Worm (Caenorhabditis elegans) whole organism, late embryonic: Measurements from ENCODE around the gene ZK899.7.

Experiments
- C08G9.2 ChIP-seq: sonication (generic microtip); optimal IDR thresholded peaks from 2 replicates; lab custom pipeline; 2016; ENCODE audit warnings: mild to moderate bottlenecking, missing genetic modification characterization, moderate library complexity, missing compliant biosample characterization
- K02D7.2 ChIP-seq: sonication (generic microtip); optimal IDR thresholded peaks from 2 replicates; lab custom pipeline; 2017; ENCODE audit warnings: mild to moderate bottlenecking, missing genetic modification characterization, missing compliant biosample characterization
- K09A11.1 ChIP-seq: sonication (generic microtip); optimal IDR thresholded peaks from 2 replicates; lab custom pipeline; 2017; ENCODE audit warnings: antibody characterized with exemption, mild to moderate bottlenecking, missing genetic modification characterization, missing compliant biosample characterization; ENCODE audit not compliant: insufficient read depth
- Y22D7AL.16 ChIP-seq: sonication (generic microtip); optimal IDR thresholded peaks from 2 replicates; lab custom pipeline; 2016; ENCODE audit warnings: missing genetic modification characterization, missing compliant biosample characterization
- ahr-1 ChIP-seq: sonication (generic microtip); optimal IDR thresholded peaks from 2 replicates; lab custom pipeline; 2016; ENCODE audit warnings: missing genetic modification characterization, missing compliant biosample characterization
- ceh-14 ChIP-seq: sonication (generic microtip); optimal IDR thresholded peaks from 2 replicates; lab custom pipeline; 2016; ENCODE audit warnings: missing genotype, missing genetic modification characterization, missing compliant biosample characterization
- ceh-18 ChIP-seq: sonication (generic microtip); optimal IDR thresholded peaks from 2 replicates; lab custom pipeline; 2016; ENCODE audit warnings: missing genetic modification characterization, missing compliant biosample characterization
- ceh-19 ChIP-seq: fragments of 200-800 bp; sonication (Bioruptor generic); optimal IDR thresholded peaks from 2 replicates; lab custom pipeline; 2018; ENCODE audit warnings: mild to moderate bottlenecking, missing genetic modification characterization, missing compliant biosample characterization
- ceh-22 ChIP-seq: sonication (generic microtip); optimal IDR thresholded peaks from 2 replicates; lab custom pipeline; 2017; ENCODE audit warnings: missing biosample characterization, missing genetic modification characterization
- ceh-24 ChIP-seq: sonication (generic microtip); optimal IDR thresholded peaks from 2 replicates; lab custom pipeline; 2016; ENCODE audit warnings: mild to moderate bottlenecking, missing genetic modification characterization, missing compliant biosample characterization
- ceh-30 ChIP-seq: fragments of 150-350 bp; optimal IDR thresholded peaks from 2 replicates; lab custom pipeline; 2014; ENCODE audit warnings: missing biosample characterization, missing genetic modification characterization
- ceh-31 ChIP-seq: sonication (generic microtip); optimal IDR thresholded peaks from 2 replicates; lab custom pipeline; 2016; ENCODE audit warnings: missing genetic modification characterization, missing compliant biosample characterization
- ceh-34 ChIP-seq: sonication (generic microtip); optimal IDR thresholded peaks from 2 replicates; lab custom pipeline; 2016; ENCODE audit warnings: mild to moderate bottlenecking, missing genetic modification characterization, missing compliant biosample characterization
- ceh-45 ChIP-seq: fragments of 200-800 bp; sonication (Bioruptor generic); IDR thresholded peaks from 2 replicates; pipeline ENCODE4 v1.3.6; 2022; ENCODE audit warnings: missing genetic modification reagents, missing genetic modification characterization, missing compliant biosample characterization
- ceh-6 ChIP-seq: fragments of 200-800 bp; sonication (Bioruptor generic); optimal IDR thresholded peaks from 2 replicates; lab custom pipeline; 2018; ENCODE audit warnings: mild to moderate bottlenecking, missing genetic modification characterization, missing compliant biosample characterization
- ceh-9 ChIP-seq: sonication (generic microtip); optimal IDR thresholded peaks from 2 replicates; lab custom pipeline; 2016; ENCODE audit warnings: mild to moderate bottlenecking, missing genetic modification characterization, inconsistent platforms, missing compliant biosample characterization
- dmd-4 ChIP-seq: sonication (generic microtip); optimal IDR thresholded peaks from 2 replicates; lab custom pipeline; 2016; ENCODE audit warnings: borderline replicate concordance, missing genetic modification characterization, missing compliant biosample characterization
- elt-2 ChIP-seq: sonication (generic microtip); optimal IDR thresholded peaks from 2 replicates; lab custom pipeline; 2016; ENCODE audit warnings: missing genetic modification reagents, missing genetic modification characterization, missing compliant biosample characterization
- ets-4 ChIP-seq: sonication (generic microtip); optimal IDR thresholded peaks from 2 replicates; lab custom pipeline; 2016; ENCODE audit warnings: missing genetic modification characterization, missing compliant biosample characterization
- eyg-1 ChIP-seq: sonication (generic microtip); optimal IDR thresholded peaks from 2 replicates; lab custom pipeline; 2016; ENCODE audit warnings: missing genotype, missing genetic modification characterization, missing compliant biosample characterization
- fax-1 ChIP-seq: sonication (generic microtip); optimal IDR thresholded peaks from 2 replicates; lab custom pipeline; 2016; ENCODE audit warnings: missing genotype, missing genetic modification characterization, missing compliant biosample characterization
- hlh-13 ChIP-seq: fragments of 200-800 bp; sonication (Bioruptor generic); optimal IDR thresholded peaks from 2 replicates; lab custom pipeline; 2018; ENCODE audit warnings: mild to moderate bottlenecking, missing genetic modification characterization, missing compliant biosample characterization
- hlh-6 ChIP-seq: sonication (generic microtip); optimal IDR thresholded peaks from 2 replicates; lab custom pipeline; 2016; ENCODE audit warnings: missing genotype, missing genetic modification characterization, missing compliant biosample characterization
- hlh-8 ChIP-seq: sonication (generic microtip); optimal IDR thresholded peaks from 2 replicates; lab custom pipeline; 2016; ENCODE audit warnings: missing genotype, missing genetic modification characterization, missing compliant biosample characterization
- lim-6 ChIP-seq: sonication (generic microtip); optimal IDR thresholded peaks from 2 replicates; lab custom pipeline; 2016; ENCODE audit warnings: missing genetic modification characterization, missing compliant biosample characterization
- mec-3 ChIP-seq: sonication (generic microtip); optimal IDR thresholded peaks from 2 replicates; lab custom pipeline; 2016; ENCODE audit warnings: borderline replicate concordance, missing genetic modification characterization, missing compliant biosample characterization
- nfya-1 ChIP-seq: sonication (generic microtip); optimal IDR thresholded peaks from 2 replicates; lab custom pipeline; 2017; ENCODE audit warnings: missing genetic modification characterization, mild to moderate bottlenecking, missing compliant biosample characterization, antibody characterized with exemption, moderate library complexity
- nhr-11 ChIP-seq: fragments of 150-350 bp; optimal IDR thresholded peaks from 2 replicates; lab custom pipeline; 2014; ENCODE audit warnings: missing biosample characterization, missing genetic modification characterization
- nhr-232 ChIP-seq: sonication (generic microtip); optimal IDR thresholded peaks from 2 replicates; lab custom pipeline; 2016; ENCODE audit warnings: missing genetic modification characterization, missing compliant biosample characterization
- npax-4 ChIP-seq: sonication (generic microtip); optimal IDR thresholded peaks from 2 replicates; lab custom pipeline; 2016; ENCODE audit warnings: missing genetic modification characterization, missing compliant biosample characterization
- pax-1 ChIP-seq: fragments of 150-350 bp; optimal IDR thresholded peaks from 2 replicates; lab custom pipeline; 2014; ENCODE audit warnings: missing biosample characterization, missing genetic modification characterization
- pha-2 ChIP-seq: sonication (generic microtip); optimal IDR thresholded peaks from 2 replicates; lab custom pipeline; 2017; ENCODE audit warnings: mild to moderate bottlenecking, missing genetic modification characterization, missing compliant biosample characterization
- pha-4 ChIP-seq: fragments of 150-350 bp; optimal IDR thresholded peaks from 2 replicates; lab custom pipeline; 2018; ENCODE audit warnings: missing biosample characterization, missing genetic modification reagents, missing genetic modification characterization
- ref-2 ChIP-seq: sonication (generic microtip); optimal IDR thresholded peaks from 2 replicates; lab custom pipeline; 2016; ENCODE audit warnings: missing genetic modification characterization, missing compliant biosample characterization
- rnt-1 ChIP-seq: sonication (generic microtip); optimal IDR thresholded peaks from 2 replicates; lab custom pipeline; 2016; ENCODE audit warnings: missing genetic modification characterization, missing compliant biosample characterization
- sdc-2 ChIP-seq: sonication (generic microtip); optimal IDR thresholded peaks from 2 replicates; lab custom pipeline; 2016; ENCODE audit warnings: missing genotype, missing genetic modification characterization, missing compliant biosample characterization
- sox-2 ChIP-seq: fragments of 200-800 bp; sonication (Bioruptor generic); IDR thresholded peaks from 2 replicates; pipeline ENCODE4 v1.3.6; 2022; ENCODE audit warnings: missing genetic modification reagents, missing genetic modification characterization, missing compliant biosample characterization
- sox-4 ChIP-seq: sonication (generic microtip); optimal IDR thresholded peaks from 2 replicates; lab custom pipeline; 2017; ENCODE audit warnings: mild to moderate bottlenecking, missing genetic modification characterization, inconsistent platforms, missing compliant biosample characterization
- tbx-2 ChIP-seq: sonication (generic microtip); optimal IDR thresholded peaks from 2 replicates; lab custom pipeline; 2016; ENCODE audit warnings: missing genetic modification characterization, missing compliant biosample characterization
- tbx-7 ChIP-seq: sonication (generic microtip); optimal IDR thresholded peaks from 2 replicates; lab custom pipeline; 2016; ENCODE audit warnings: missing genotype, missing genetic modification characterization, missing compliant biosample characterization
- unc-42 ChIP-seq: sonication (generic microtip); optimal IDR thresholded peaks from 2 replicates; lab custom pipeline; 2016; ENCODE audit warnings: missing genotype, missing genetic modification characterization, missing compliant biosample characterization
- unc-55 ChIP-seq: sonication (generic microtip); optimal IDR thresholded peaks from 2 replicates; lab custom pipeline; 2017; ENCODE audit warnings: missing biosample characterization, missing genetic modification reagents, missing genetic modification characterization
- unc-86 ChIP-seq: sonication (generic microtip); optimal IDR thresholded peaks from 2 replicates; lab custom pipeline; 2016; ENCODE audit warnings: missing genetic modification characterization, missing compliant biosample characterization

The ZK899.7 gene

DNA sequence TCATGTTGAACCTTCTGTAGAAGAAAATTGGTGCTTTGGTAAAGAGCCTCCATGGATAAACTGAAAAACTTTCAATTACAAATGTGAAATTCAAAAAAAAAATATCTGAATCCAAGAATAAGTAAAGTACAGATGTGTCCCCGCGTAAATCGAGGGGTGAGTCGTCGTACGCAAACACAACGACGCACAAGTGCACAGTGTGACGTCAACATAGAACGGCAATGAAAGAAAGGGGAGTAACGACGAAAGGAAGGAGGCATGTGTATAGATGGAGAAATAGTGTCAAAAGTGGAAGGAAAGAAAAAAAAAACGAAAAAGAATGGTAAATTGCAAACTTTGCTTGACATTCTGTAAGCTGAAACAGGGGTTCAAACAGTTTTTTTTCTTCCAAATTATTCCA lies 7.7 kb downstream of the ZK899.7 start, which contains the start of gene memb-1:
Gene memb-1, minus strand, starts transcription at position 60 of the 400 bp plus-strand sequence.
- TF ChIP-seq tbx-2 (tag; lab: Kevin White, UChicago): peak; percentile 29
- TF ChIP-seq nhr-11 (tag; lab: Kevin White, UChicago): no peak
- TF ChIP-seq ceh-30: no peak
- TF ChIP-seq sdc-2 (tag; lab: Kevin White, UChicago): peak; percentile 67
- no peak for TF ChIP-seq ceh-45 (GFP tag; lab: Robert Waterston, UW)
- peak; percentile 42 for TF ChIP-seq unc-42
- TF ChIP-seq ref-2 (tag; lab: Kevin White, UChicago): peak; percentile 21
- TF ChIP-seq ceh-14 (tag; lab: Kevin White, UChicago): peak; percentile 2
- TF ChIP-seq K02D7.2 (tag; lab: Kevin White, UChicago): no peak
- TF ChIP-seq ceh-22 (tag; lab: Kevin White, UChicago): no peak
- peak; percentile 30 for TF ChIP-seq elt-2 (tag; lab: Kevin White, UChicago)
- TF ChIP-seq ceh-34 (tag; lab: Kevin White, UChicago): peak; percentile 7
- peak; percentile 63 for TF ChIP-seq ceh-31 (tag; lab: Kevin White, UChicago)
- peak; percentile 47 for TF ChIP-seq C08G9.2 (tag; lab: Kevin White, UChicago)

DNA sequence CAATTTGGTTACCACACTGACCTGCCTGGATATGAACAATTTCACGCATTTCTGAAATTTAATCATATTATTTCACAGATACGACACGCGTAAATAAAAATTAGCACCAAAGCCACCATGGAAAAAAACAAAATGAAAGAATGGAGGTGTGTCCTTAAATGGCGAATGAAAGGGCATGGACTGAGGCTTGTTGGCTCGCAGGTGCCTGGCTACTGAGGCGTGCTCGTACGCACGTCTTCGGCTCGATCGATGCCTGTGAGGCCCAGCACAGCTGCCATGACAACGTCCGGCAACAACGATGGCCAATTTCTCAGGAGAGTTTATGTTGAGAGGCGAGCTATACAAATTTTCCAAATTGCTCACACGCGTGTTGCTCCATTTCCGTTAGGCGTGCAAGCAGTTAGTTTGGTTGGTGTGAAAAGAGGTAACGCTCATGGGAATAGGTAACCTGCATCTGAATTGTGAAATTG lies 12.4 kb downstream of the ZK899.7 start, which contains the start of gene tbb-4:
Gene tbb-4, minus strand, starts transcription at position 51 of the 470 bp plus-strand sequence.
- TF ChIP-seq sox-2 (no peak), hlh-8 (no peak), sox-4 (tag; lab: Kevin White, UChicago) (no peak), ref-2 (tag; lab: Kevin White, UChicago) (no peak), ceh-9 (tag; lab: Kevin White, UChicago) (no peak), K09A11.1 (tag; lab: Kevin White, UChicago) (no peak), mec-3 (no peak), lim-6 (no peak), ceh-24 (tag; lab: Kevin White, UChicago) (no peak), ets-4 (tag; lab: Kevin White, UChicago) (no peak)
- TF ChIP-seq, all 69 proteins: peak for 0

DNA sequence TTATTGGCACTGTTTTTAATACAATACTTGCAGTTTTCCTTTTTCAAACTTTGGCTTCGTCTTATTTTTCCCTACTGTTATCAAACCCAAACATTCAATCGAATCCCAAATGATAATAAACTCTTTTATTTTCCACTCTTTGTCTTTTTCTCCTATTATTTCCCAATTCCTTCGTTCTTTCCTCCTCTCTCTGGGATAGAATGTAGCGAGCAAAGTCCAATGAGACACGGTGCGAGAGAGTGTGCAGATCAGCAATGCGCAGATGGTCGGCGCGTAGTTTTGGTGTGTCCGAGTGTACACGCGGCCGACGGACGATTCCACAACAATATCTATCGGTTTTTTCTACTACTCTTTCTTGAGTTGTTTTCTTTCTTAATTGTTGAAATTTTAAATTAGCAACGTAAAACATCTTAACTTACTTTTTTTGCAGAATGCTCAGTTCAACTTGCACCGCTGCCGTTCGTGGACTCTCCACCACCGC lies 18.2 kb downstream of the ZK899.7 start, which contains the start of gene B0272.3:
Gene B0272.3, plus strand, starts transcription at position 431 of the 481 bp plus-strand sequence.
- no peak for TF ChIP-seq ceh-31 (tag; lab: Kevin White, UChicago)
- no peak for TF ChIP-seq dmd-4 (tag; lab: Kevin White, UChicago)
- no peak for TF ChIP-seq fax-1 (tag; lab: Kevin White, UChicago)
- TF ChIP-seq elt-2 (tag; lab: Kevin White, UChicago): peak; percentile 37
- no peak for TF ChIP-seq ceh-34 (tag; lab: Kevin White, UChicago)
- TF ChIP-seq tbx-7 (tag; lab: Kevin White, UChicago): no peak
- TF ChIP-seq eyg-1 (tag; lab: Kevin White, UChicago): no peak

DNA sequence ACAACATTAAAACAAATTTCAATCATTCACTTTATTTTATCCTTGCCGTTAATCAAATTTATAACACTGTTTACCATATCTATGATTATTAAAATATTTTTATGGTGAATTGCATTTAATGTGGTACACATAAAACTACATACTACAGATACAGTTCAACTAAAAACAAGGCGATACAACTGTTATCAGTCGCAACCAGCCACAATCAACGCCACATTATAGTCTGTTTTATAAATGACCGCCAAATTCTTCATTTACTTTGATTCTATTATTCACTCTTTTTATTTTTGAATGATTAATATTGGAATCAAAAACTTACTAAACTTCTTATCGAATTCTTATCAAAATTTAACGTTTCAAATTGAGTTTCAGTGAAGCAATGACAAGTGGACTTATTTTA lies 21.2 kb downstream of the ZK899.7 start, which contains the start of gene B0272.4:
Gene B0272.4, plus strand, starts transcription at position 373 of the 400 bp plus-strand sequence.
- peak; percentile 67 for TF ChIP-seq elt-2 (tag; lab: Kevin White, UChicago)
- TF ChIP-seq unc-86: no peak
- TF ChIP-seq npax-4: no peak
- TF ChIP-seq hlh-6 (tag; lab: Kevin White, UChicago): no peak

DNA sequence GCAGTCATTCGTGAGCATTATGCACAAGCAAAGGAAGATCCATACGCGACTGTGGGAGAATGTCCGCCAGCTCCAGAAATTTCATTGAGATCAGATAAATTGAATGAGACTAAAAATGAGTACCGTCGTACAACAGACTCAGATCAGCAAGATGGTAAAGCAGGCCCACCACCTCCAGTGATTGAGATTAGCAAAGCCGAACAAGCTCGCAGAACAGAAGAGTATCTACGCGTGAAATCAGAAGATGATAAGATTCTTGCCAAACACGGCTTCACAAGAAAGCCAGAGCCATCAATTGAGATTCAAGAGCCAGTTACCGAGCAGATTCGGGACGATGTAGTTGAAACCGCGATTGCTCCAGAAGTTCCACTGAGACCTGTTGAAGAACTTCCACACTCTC lies 31.3 kb downstream of the ZK899.7 start:
- TF ChIP-seq unc-55 (GFP tag; lab: Kevin White, UChicago): no peak
- no peak for TF ChIP-seq pax-1
- TF ChIP-seq C08G9.2 (tag; lab: Kevin White, UChicago): no peak
- no peak for TF ChIP-seq ceh-6 (GFP tag; lab: Kevin White, UChicago)
- no peak for TF ChIP-seq unc-42
- no peak for TF ChIP-seq ahr-1 (tag; lab: Kevin White, UChicago)
- TF ChIP-seq ceh-18 (tag; lab: Kevin White, UChicago): no peak
- no peak for TF ChIP-seq unc-86
- TF ChIP-seq nhr-232: no peak
- no peak for TF ChIP-seq nfya-1
- TF ChIP-seq npax-4: no peak
- no peak for TF ChIP-seq hlh-13 (GFP tag; lab: Kevin White, UChicago)
- no peak for TF ChIP-seq eyg-1 (tag; lab: Kevin White, UChicago)
- no peak for TF ChIP-seq ceh-19
- no peak for TF ChIP-seq pha-4 (tag; lab: Kevin White, UChicago)
- no peak for TF ChIP-seq pha-2 (tag; lab: Kevin White, UChicago)
- TF ChIP-seq K02D7.2 (tag; lab: Kevin White, UChicago): no peak
- TF ChIP-seq rnt-1 (tag; lab: Kevin White, UChicago): no peak
- no peak for TF ChIP-seq nhr-11 (tag; lab: Kevin White, UChicago)
- TF ChIP-seq Y22D7AL.16 (tag; lab: Kevin White, UChicago): no peak
